Worm (Caenorhabditis elegans) whole organism, young adult: Measurements from ENCODE around the gene moe-3.
A peak's percentile ranks its signal among the peaks of the same experiment; 100 is the strongest.

ENCODE experiments used
- B0019.2 ChIP-seq: fragments of 200-800 bp; sonication (Bioruptor generic); conservative IDR thresholded peaks from 2 replicates; pipeline ENCODE4 v1.3.6; 2022; ENCODE audit warnings: missing genetic modification reagents, missing genetic modification characterization, missing compliant biosample characterization
- B0336.3 ChIP-seq: fragments of 200-800 bp; sonication (Bioruptor generic); IDR thresholded peaks from 2 replicates; pipeline ENCODE4 v1.3.6; 2022; ENCODE audit warnings: missing genetic modification characterization, missing compliant biosample characterization
- C06A6.2 ChIP-seq: fragments of 200-800 bp; sonication (Bioruptor generic); conservative IDR thresholded peaks from 2 replicates; pipeline ENCODE4 v1.3.6; 2022; ENCODE audit warnings: missing genetic modification characterization, missing compliant biosample characterization
- F22D6.2 ChIP-seq: sonication (generic microtip); optimal IDR thresholded peaks from 2 replicates; lab custom pipeline; 2016; ENCODE audit warnings: mild to moderate bottlenecking, missing genetic modification characterization, missing compliant biosample characterization
- F33H1.4 ChIP-seq: fragments of 200-800 bp; sonication (Bioruptor generic); IDR thresholded peaks from 2 replicates; pipeline ENCODE4 v1.3.6; 2022; ENCODE audit warnings: missing genetic modification reagents, missing genetic modification characterization, missing compliant biosample characterization
- F52B5.7 ChIP-seq: sonication (generic microtip); optimal IDR thresholded peaks from 2 replicates; lab custom pipeline; 2016; ENCODE audit warnings: mild to moderate bottlenecking, missing genetic modification characterization, missing compliant biosample characterization
- F55B11.4 ChIP-seq: sonication (generic microtip); optimal IDR thresholded peaks from 2 replicates; lab custom pipeline; 2016; ENCODE audit warnings: missing compliant biosample characterization, missing genetic modification characterization, borderline replicate concordance; ENCODE audit not compliant: insufficient read depth
- F57A8.1 ChIP-seq: fragments of 200-800 bp; sonication (Bioruptor generic); optimal IDR thresholded peaks from 2 replicates; lab custom pipeline; 2018; ENCODE audit warnings: mild to moderate bottlenecking, missing genetic modification characterization, moderate library complexity, missing compliant biosample characterization
- F57C9.4 ChIP-seq: sonication (generic microtip); optimal IDR thresholded peaks from 2 replicates; lab custom pipeline; 2017; ENCODE audit warnings: mild to moderate bottlenecking, missing genetic modification characterization, missing compliant biosample characterization
- K12H6.12 ChIP-seq: fragments of 200-800 bp; sonication (Bioruptor generic); optimal IDR thresholded peaks from 2 replicates; lab custom pipeline; 2018; ENCODE audit warnings: mild to moderate bottlenecking, missing genetic modification characterization, missing compliant biosample characterization
- T07F8.4 ChIP-seq: sonication (generic microtip); optimal IDR thresholded peaks from 2 replicates; lab custom pipeline; 2016; ENCODE audit warnings: mild to moderate bottlenecking, missing genetic modification characterization, moderate library complexity, missing compliant biosample characterization
- Y53F4B.3 ChIP-seq: fragments of 200-800 bp; sonication (Bioruptor generic); IDR thresholded peaks from 2 replicates; pipeline ENCODE4 v1.3.6; 2022; ENCODE audit warnings: missing genetic modification reagents, missing genetic modification characterization, missing compliant biosample characterization
- Y95B8A.8 ChIP-seq: fragments of 200-800 bp; sonication (Bioruptor generic); IDR thresholded peaks from 2 replicates; pipeline ENCODE4 v1.3.6; 2022; ENCODE audit warnings: missing genetic modification reagents, missing genetic modification characterization, missing compliant biosample characterization
- atf-7 ChIP-seq: sonication (generic microtip); optimal IDR thresholded peaks from 2 replicates; lab custom pipeline; 2017; ENCODE audit warnings: mild to moderate bottlenecking, missing genetic modification characterization, missing compliant biosample characterization
- attf-3 ChIP-seq: fragments of 200-800 bp; sonication (Bioruptor generic); conservative IDR thresholded peaks from 2 replicates; pipeline ENCODE4 v1.3.6; 2022; ENCODE audit warnings: missing genetic modification reagents, missing genetic modification characterization, missing compliant biosample characterization
- ccch-3 ChIP-seq: fragments of 200-800 bp; sonication (Bioruptor generic); optimal IDR thresholded peaks from 2 replicates; lab custom pipeline; 2018; ENCODE audit warnings: mild to moderate bottlenecking, missing genetic modification characterization, missing compliant biosample characterization
- cebp-1 ChIP-seq, 2 experiments: fragments of 200-800 bp in 1 of 2; sonication (Bioruptor generic) in 1 of 2; sonication (generic microtip) in 1 of 2; IDR thresholded peaks in 1 of 2; optimal IDR thresholded peaks in 1 of 2; 2 replicates each; pipeline versions ENCODE4 v1.3.6 to Lab custom; 2017 to 2022; ENCODE audit warnings: missing compliant biosample characterization in 2 of 2, missing genetic modification characterization in 2 of 2, mild to moderate bottlenecking in 1 of 2, missing genetic modification reagents in 1 of 2, moderate library complexity in 1 of 2
- cebp-2 ChIP-seq: fragments of 200-800 bp; sonication (Bioruptor generic); IDR thresholded peaks from 2 replicates; pipeline ENCODE4 v1.3.6; 2022; ENCODE audit warnings: missing genetic modification characterization, missing compliant biosample characterization
- ceh-100 ChIP-seq: fragments of 200-800 bp; sonication (Bioruptor generic); IDR thresholded peaks from 2 replicates; pipeline ENCODE4 v1.3.6; 2022; ENCODE audit warnings: missing genetic modification reagents, missing genetic modification characterization, missing compliant biosample characterization
- ceh-91 ChIP-seq: fragments of 200-800 bp; sonication (Bioruptor generic); IDR thresholded peaks from 2 replicates; pipeline ENCODE4 v1.3.6; 2022; ENCODE audit warnings: missing genetic modification reagents, missing genetic modification characterization, missing compliant biosample characterization
- efl-1 ChIP-seq: fragments of 150-350 bp; optimal IDR thresholded peaks from 2 replicates; lab custom pipeline; 2014; ENCODE audit warnings: missing biosample characterization, missing genetic modification reagents, missing genetic modification characterization
- gei-17 ChIP-seq: fragments of 200-800 bp; sonication (Bioruptor generic); optimal IDR thresholded peaks from 2 replicates; lab custom pipeline; 2018; ENCODE audit warnings: mild to moderate bottlenecking, missing genetic modification characterization, missing compliant biosample characterization
- hmg-1.2 ChIP-seq: fragments of 200-800 bp; sonication (Bioruptor generic); IDR thresholded peaks from 2 replicates; pipeline ENCODE4 v1.3.6; 2022; ENCODE audit warnings: missing genetic modification reagents, missing genetic modification characterization, missing compliant biosample characterization
- hsf-1 ChIP-seq: fragments of 200-800 bp; sonication (Bioruptor generic); IDR thresholded peaks from 2 replicates; pipeline ENCODE4 v1.3.6; 2022; ENCODE audit warnings: missing genetic modification reagents, missing genetic modification characterization, missing compliant biosample characterization
- lag-1 ChIP-seq: fragments of 200-800 bp; sonication (Bioruptor generic); IDR thresholded peaks from 2 replicates; pipeline ENCODE4 v1.3.6; 2022; ENCODE audit warnings: missing genetic modification reagents, missing genetic modification characterization, missing compliant biosample characterization
- lin-26 ChIP-seq: fragments of 200-800 bp; sonication (Bioruptor generic); IDR thresholded peaks from 2 replicates; pipeline ENCODE4 v1.3.6; 2022; ENCODE audit warnings: missing genetic modification reagents, missing genetic modification characterization, missing compliant biosample characterization
- lin-54 ChIP-seq: fragments of 200-800 bp; sonication (Bioruptor generic); optimal IDR thresholded peaks from 2 replicates; lab custom pipeline; 2018; ENCODE audit warnings: mild to moderate bottlenecking, missing genetic modification characterization, missing compliant biosample characterization
- lsy-27 ChIP-seq: sonication (generic microtip); optimal IDR thresholded peaks from 2 replicates; lab custom pipeline; 2017; ENCODE audit warnings: missing genetic modification characterization, mild to moderate bottlenecking, missing compliant biosample characterization, antibody characterized with exemption, missing genotype, borderline replicate concordance; ENCODE audit not compliant: insufficient read depth
- madf-3 ChIP-seq: fragments of 200-800 bp; sonication (Bioruptor generic); IDR thresholded peaks from 2 replicates; pipeline ENCODE4 v1.3.6; 2022; ENCODE audit warnings: missing genetic modification reagents, missing genetic modification characterization, missing compliant biosample characterization
- nfya-1 ChIP-seq: sonication (generic microtip); optimal IDR thresholded peaks from 2 replicates; lab custom pipeline; 2017; ENCODE audit warnings: antibody characterized with exemption, missing compliant biosample characterization, missing genetic modification characterization, borderline replicate concordance; ENCODE audit not compliant: insufficient read depth
- nfya-2 ChIP-seq: fragments of 200-800 bp; sonication (Bioruptor generic); IDR thresholded peaks from 2 replicates; pipeline ENCODE4 v1.3.6; 2022; ENCODE audit warnings: missing genetic modification reagents, missing genetic modification characterization, missing compliant biosample characterization
- nhr-120 ChIP-seq: fragments of 200-800 bp; sonication (Bioruptor generic); IDR thresholded peaks from 2 replicates; pipeline ENCODE4 v1.3.6; 2022; ENCODE audit warnings: missing genetic modification characterization, missing compliant biosample characterization
- pbrm-1 ChIP-seq: fragments of 200-800 bp; sonication (Bioruptor generic); IDR thresholded peaks from 2 replicates; pipeline ENCODE4 v1.3.6; 2022; ENCODE audit warnings: missing genetic modification reagents, missing genetic modification characterization, missing compliant biosample characterization
- repo-1 ChIP-seq: sonication (generic microtip); optimal IDR thresholded peaks from 2 replicates; lab custom pipeline; 2017; ENCODE audit warnings: mild to moderate bottlenecking, missing genetic modification characterization, missing compliant biosample characterization
- snpc-4 ChIP-seq, 5 experiments: fragments of 150-350 bp in 1 of 5; sonication (generic microtip) in 4 of 5; optimal IDR thresholded peaks; 2 replicates each; lab custom pipeline; 2014 to 2018; ENCODE audit warnings: missing genetic modification characterization in 5 of 5, missing biosample characterization in 3 of 5, antibody characterized with exemption in 2 of 5, mild to moderate bottlenecking in 2 of 5, missing compliant biosample characterization in 2 of 5, missing genotype in 2 of 5, moderate library complexity in 2 of 5, missing genetic modification reagents in 1 of 5
- sptf-2 ChIP-seq: fragments of 200-800 bp; sonication (Bioruptor generic); optimal IDR thresholded peaks from 2 replicates; lab custom pipeline; 2018; ENCODE audit warnings: mild to moderate bottlenecking, missing genetic modification characterization, missing compliant biosample characterization
- tlf-1 ChIP-seq: fragments of 200-800 bp; sonication (Bioruptor generic); optimal IDR thresholded peaks from 2 replicates; lab custom pipeline; 2018; ENCODE audit warnings: mild to moderate bottlenecking, missing genetic modification characterization, missing compliant biosample characterization
- unc-62 ChIP-seq: fragments of 150-350 bp; optimal IDR thresholded peaks from 2 replicates; lab custom pipeline; 2014; ENCODE audit warnings: missing biosample characterization, missing genetic modification reagents, missing genetic modification characterization
- zfh-2 ChIP-seq: fragments of 200-800 bp; sonication (Bioruptor generic); conservative IDR thresholded peaks from 2 replicates; pipeline ENCODE4 v1.3.6; 2022; ENCODE audit warnings: missing genetic modification reagents, missing genetic modification characterization, missing compliant biosample characterization
- zim-3 ChIP-seq: sonication (generic microtip); optimal IDR thresholded peaks from 2 replicates; lab custom pipeline; 2017; ENCODE audit warnings: mild to moderate bottlenecking, missing genetic modification characterization, moderate library complexity, missing compliant biosample characterization
- ztf-6 ChIP-seq: fragments of 200-800 bp; sonication (Bioruptor generic); IDR thresholded peaks from 2 replicates; pipeline ENCODE4 v1.3.6; 2022; ENCODE audit warnings: missing genetic modification reagents, missing genetic modification characterization, missing compliant biosample characterization

Gene moe-3

DNA sequence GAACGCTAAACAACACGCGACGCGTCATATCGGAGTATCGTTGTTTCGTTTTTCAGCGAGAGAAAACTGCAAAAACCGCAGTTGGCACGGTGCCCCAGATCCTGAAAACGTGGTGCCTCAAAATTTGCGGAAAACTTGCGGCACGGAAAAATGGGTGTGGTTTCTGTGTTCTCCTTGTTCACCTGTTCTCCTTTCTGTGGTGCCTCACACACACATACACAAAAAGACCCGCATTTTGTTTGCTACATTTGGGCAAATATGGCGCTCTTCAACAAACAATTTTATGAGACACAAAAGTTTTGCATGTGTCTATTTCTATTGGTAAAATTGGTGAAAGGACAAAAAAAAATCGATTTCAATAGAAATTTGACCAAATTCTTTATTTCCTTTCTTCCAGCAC is 33.3 kb upstream of the moe-3 start:
- TF ChIP-seq F57A8.1 (GFP tag; lab: Kevin White, UChicago) = no peak
- TF ChIP-seq gei-17 (GFP tag; lab: Kevin White, UChicago) = no peak
- TF ChIP-seq F57C9.4 (tag; lab: Kevin White, UChicago) = no peak
- TF ChIP-seq hsf-1 (GFP tag; lab: Robert Waterston, UW) = 0 out of 2 replicates have a peak, but pooled peaks have one; percentile 23
- TF ChIP-seq ceh-100 (GFP tag; lab: Robert Waterston, UW) = peak; percentile 60
- no peak for TF ChIP-seq K12H6.12
- TF ChIP-seq lin-54 (GFP tag; lab: Kevin White, UChicago) = no peak
- TF ChIP-seq C06A6.2 (GFP tag; lab: Robert Waterston, UW) = no peak
- no peak for TF ChIP-seq F55B11.4
- no peak for TF ChIP-seq cebp-2 (GFP tag; lab: Robert Waterston, UW)
- TF ChIP-seq unc-62 (GFP tag; lab: Kevin White, UChicago) = no peak
- no peak for TF ChIP-seq nhr-120
- no peak for TF ChIP-seq Y95B8A.8 (GFP tag; lab: Robert Waterston, UW)
- 0 out of 2 replicates have a peak, but pooled peaks have one; percentile 8 for TF ChIP-seq attf-3 (GFP tag; lab: Robert Waterston, UW)
- TF ChIP-seq efl-1 (GFP tag; lab: Kevin White, UChicago) = no peak
- TF ChIP-seq Y53F4B.3 = no peak
- no peak for TF ChIP-seq nfya-2 (GFP tag; lab: Robert Waterston, UW)
- TF ChIP-seq ccch-3 = no peak

DNA sequence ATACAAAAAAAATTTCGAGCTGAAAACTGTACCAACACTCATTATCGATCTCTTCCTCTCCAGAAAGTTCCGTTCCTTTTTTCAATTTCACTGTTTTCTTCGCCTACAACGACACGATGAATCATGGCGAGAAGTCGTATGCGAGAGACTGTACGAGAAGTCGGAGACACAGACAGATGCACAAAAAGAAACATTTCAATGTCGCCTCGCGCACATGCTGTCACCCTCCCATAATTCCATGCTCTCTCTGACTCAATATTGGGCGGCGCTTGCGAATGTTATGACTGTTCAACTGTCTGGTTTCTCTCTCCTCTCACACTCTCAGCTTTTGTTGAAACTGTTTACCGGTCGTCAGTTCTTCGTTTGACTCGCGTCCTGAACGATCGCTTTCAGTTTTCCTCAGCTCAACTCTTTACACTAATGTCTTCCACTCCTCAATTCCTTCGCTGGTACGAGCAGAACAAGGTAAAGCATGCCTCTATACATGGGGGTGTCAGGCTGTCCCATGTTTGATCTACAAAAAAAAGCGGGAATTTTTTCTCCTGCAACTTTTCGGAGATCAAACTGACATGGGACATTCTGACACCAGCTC is 31.3 kb upstream of the moe-3 start:
- no peak for TF ChIP-seq Y95B8A.8 (GFP tag; lab: Robert Waterston, UW)
- no peak for TF ChIP-seq lag-1 (GFP tag; lab: Robert Waterston, UW)
- no peak for TF ChIP-seq tlf-1 (GFP tag; lab: Kevin White, UChicago)
- no peak for TF ChIP-seq snpc-4 (GFP tag; optimal IDR thresholded peaks at IDR 0.05; lab: Kevin White, UChicago)
- no peak for TF ChIP-seq snpc-4 (tag; optimal IDR thresholded peaks at IDR 0.05; lab: Kevin White, UChicago)
- TF ChIP-seq T07F8.4 (tag; lab: Kevin White, UChicago) = no peak
- TF ChIP-seq F52B5.7 (tag; lab: Kevin White, UChicago) = no peak
- TF ChIP-seq nfya-2 (GFP tag; lab: Robert Waterston, UW) = no peak
- TF ChIP-seq repo-1 = no peak
- TF ChIP-seq zfh-2 (GFP tag; lab: Robert Waterston, UW) = peak; percentile 47; the same call in 1 of the 2 replicates
- no peak for TF ChIP-seq nfya-1 (tag; lab: Kevin White, UChicago)
- no peak for TF ChIP-seq cebp-2 (GFP tag; lab: Robert Waterston, UW)
- no peak for TF ChIP-seq F57C9.4 (tag; lab: Kevin White, UChicago)
- no peak for TF ChIP-seq ceh-91
- no peak for TF ChIP-seq atf-7
- TF ChIP-seq ceh-100 (GFP tag; lab: Robert Waterston, UW) = no peak
- TF ChIP-seq zim-3 (tag; lab: Kevin White, UChicago) = no peak
- TF ChIP-seq pbrm-1 (GFP tag; lab: Robert Waterston, UW) = no peak
- TF ChIP-seq sptf-2 (GFP tag; lab: Kevin White, UChicago) = no peak
- TF ChIP-seq hmg-1.2 = peak; percentile 69; the same call in 1 of the 2 replicates
- no peak for TF ChIP-seq B0019.2 (GFP tag; lab: Robert Waterston, UW)
- no peak for TF ChIP-seq ztf-6
- TF ChIP-seq cebp-1 (GFP tag; IDR thresholded peaks at IDR 0.05; lab: Robert Waterston, UW) = no peak
- peak; percentile 40 for TF ChIP-seq cebp-1 (tag; optimal IDR thresholded peaks at IDR 0.05; lab: Kevin White, UChicago)
- TF ChIP-seq lin-26 (GFP tag; lab: Robert Waterston, UW) = no peak
- TF ChIP-seq F33H1.4 (GFP tag; lab: Robert Waterston, UW) = no peak
- TF ChIP-seq lin-54 (GFP tag; lab: Kevin White, UChicago) = peak; percentile 8
- no peak for TF ChIP-seq lsy-27 (tag; lab: Kevin White, UChicago)
- TF ChIP-seq B0336.3 = no peak
- TF ChIP-seq F22D6.2 = no peak
- TF ChIP-seq madf-3 (GFP tag; lab: Robert Waterston, UW) = 0 out of 2 replicates have a peak, but pooled peaks have one; percentile 35
- TF ChIP-seq K12H6.12 = peak; percentile 42
